Fruit fly (Drosophila melanogaster) whole organism, embryonic: ENCODE data around the gene CG32706.
A peak's percentile ranks its signal among the peaks of the same experiment; 100 is the strongest.

ENCODE experiments used
- Blimp-1 ChIP-seq: fragments of 200-800 bp; sonication (Bioruptor generic); optimal IDR thresholded peaks from 3 replicates; lab custom pipeline; 2018; ENCODE audit warnings: missing biosample characterization, missing genetic modification characterization, mild to moderate bottlenecking, moderate library complexity, missing genetic modification reagents
- CG10321 ChIP-seq: fragments of 200-800 bp; sonication (Bioruptor generic); IDR thresholded peaks from 2 replicates; pipeline ENCODE4 v1.3.6; 2022; ENCODE audit warnings: missing biosample characterization, missing genetic modification characterization
- CG10366 ChIP-seq: fragments of 200-800 bp; sonication (Bioruptor generic); IDR thresholded peaks from 2 replicates; pipeline ENCODE4 v1.3.6; 2022; ENCODE audit warnings: missing biosample characterization, missing genetic modification characterization
- CG11456 ChIP-seq: fragments of 200-800 bp; sonication (Bioruptor generic); IDR thresholded peaks from 3 replicates; pipeline ENCODE4 v1.3.6; 2022; ENCODE audit warnings: missing biosample characterization, missing genetic modification characterization
- CG12299 ChIP-seq: fragments of 200-800 bp; sonication (Bioruptor generic); optimal IDR thresholded peaks from 2 replicates; lab custom pipeline; 2018; ENCODE audit warnings: missing biosample characterization, mild to moderate bottlenecking, missing genetic modification characterization
- CG14014 ChIP-seq: fragments of 200-800 bp; sonication (Bioruptor generic); IDR thresholded peaks from 2 replicates; pipeline ENCODE4 v1.3.6; 2022; ENCODE audit warnings: missing biosample characterization, missing genetic modification characterization
- CG14050 ChIP-seq: fragments of 200-800 bp; sonication (Bioruptor generic); IDR thresholded peaks from 3 replicates; pipeline ENCODE4 v1.3.6; 2022; ENCODE audit warnings: missing biosample characterization, missing genetic modification characterization
- CG15011 ChIP-seq: fragments of 200-800 bp; sonication (Bioruptor generic); optimal IDR thresholded peaks from 3 replicates; lab custom pipeline; 2018; ENCODE audit warnings: missing biosample characterization, mild to moderate bottlenecking, missing genetic modification characterization
- CG15269 ChIP-seq: fragments of 200-800 bp; sonication (Bioruptor generic); optimal IDR thresholded peaks from 2 replicates; lab custom pipeline; 2018; ENCODE audit warnings: missing biosample characterization, mild to moderate bottlenecking, missing genetic modification characterization, moderate library complexity
- CG17802 ChIP-seq: fragments of 200-800 bp; sonication (Bioruptor generic); optimal IDR thresholded peaks from 2 replicates; lab custom pipeline; 2018; ENCODE audit warnings: missing biosample characterization, mild to moderate bottlenecking, missing genetic modification characterization, moderate library complexity
- CG30403 ChIP-seq: fragments of 200-800 bp; sonication (Bioruptor generic); optimal IDR thresholded peaks from 3 replicates; lab custom pipeline; 2016; ENCODE audit warnings: missing biosample characterization, missing genetic modification characterization
- CG31441 ChIP-seq: fragments of 200-800 bp; sonication (Bioruptor generic); IDR thresholded peaks from 2 replicates; pipeline ENCODE4 v1.3.6; 2022; ENCODE audit warnings: missing biosample characterization, missing genetic modification characterization
- CG32532 ChIP-seq: fragments of 200-800 bp; sonication (Bioruptor generic); IDR thresholded peaks from 2 replicates; pipeline ENCODE4 v1.3.6; 2022; ENCODE audit warnings: missing biosample characterization, missing genetic modification characterization
- CG3726 ChIP-seq: fragments of 200-800 bp; sonication (Bioruptor generic); IDR thresholded peaks from 3 replicates; pipeline ENCODE4, ENCODE4 v1.3.6; 2022; ENCODE audit warnings: missing biosample characterization, missing genetic modification characterization
- CG6654 ChIP-seq: fragments of 200-800 bp; sonication (Bioruptor generic); optimal IDR thresholded peaks from 2 replicates; lab custom pipeline; 2017; ENCODE audit warnings: missing biosample characterization, mild to moderate bottlenecking, missing genetic modification characterization
- CG7556 ChIP-seq: fragments of 200-800 bp; sonication (Bioruptor generic); optimal IDR thresholded peaks from 2 replicates; lab custom pipeline; 2017; ENCODE audit warnings: missing biosample characterization, mild to moderate bottlenecking, missing genetic modification characterization
- CG8089 ChIP-seq: fragments of 200-800 bp; sonication (Bioruptor generic); optimal IDR thresholded peaks from 3 replicates; lab custom pipeline; 2016; ENCODE audit warnings: missing biosample characterization, missing genetic modification characterization
- CG8281 ChIP-seq: fragments of 200-800 bp; sonication (Bioruptor generic); optimal IDR thresholded peaks from 2 replicates; lab custom pipeline; 2018; ENCODE audit warnings: missing biosample characterization, mild to moderate bottlenecking, missing genetic modification characterization, moderate library complexity
- CHES-1-like ChIP-seq: fragments of 200-800 bp; sonication (Bioruptor generic); optimal IDR thresholded peaks from 2 replicates; lab custom pipeline; 2016; ENCODE audit warnings: missing biosample characterization, missing genetic modification characterization
- CoRest ChIP-seq: fragments of 200-800 bp; sonication (Bioruptor generic); optimal IDR thresholded peaks from 3 replicates; lab custom pipeline; 2018; ENCODE audit warnings: missing biosample characterization, mild to moderate bottlenecking, missing genetic modification characterization, moderate library complexity
- Eip74EF ChIP-seq, 2 experiments: fragments of 200-800 bp in 1 of 2; fragments of >200 bp in 1 of 2; sonication (Bioruptor generic) in 1 of 2; optimal IDR thresholded peaks; 2 replicates each; lab custom pipeline; 2017 to 2019; ENCODE audit warnings: missing biosample characterization in 2 of 2, missing genetic modification characterization in 2 of 2, mild to moderate bottlenecking in 1 of 2, moderate library complexity in 1 of 2
- Fer2 ChIP-seq: fragments of 200-800 bp; sonication (Bioruptor generic); optimal IDR thresholded peaks from 2 replicates; lab custom pipeline; 2018; ENCODE audit warnings: missing biosample characterization, mild to moderate bottlenecking, missing genetic modification characterization, moderate library complexity
- HmgD ChIP-seq: fragments of 200-800 bp; sonication (Bioruptor generic); optimal IDR thresholded peaks from 3 replicates; lab custom pipeline; 2016; ENCODE audit warnings: missing biosample characterization, missing genetic modification characterization
- Hr3 ChIP-seq: fragments of 200-800 bp; sonication (Bioruptor generic); optimal IDR thresholded peaks from 3 replicates; lab custom pipeline; 2016; ENCODE audit warnings: missing biosample characterization, missing genetic modification characterization
- Hr78 ChIP-seq, 2 experiments: fragments of 200-800 bp in 1 of 2; fragments of >200 bp in 1 of 2; sonication (Bioruptor generic) in 1 of 2; optimal IDR thresholded peaks; 2 replicates each; lab custom pipeline; 2017 to 2019; ENCODE audit warnings: missing biosample characterization in 2 of 2, missing genetic modification characterization in 2 of 2, mild to moderate bottlenecking in 1 of 2, moderate library complexity in 1 of 2
- Hsf ChIP-seq: fragments of 200-800 bp; sonication (Bioruptor generic); optimal IDR thresholded peaks from 3 replicates; lab custom pipeline; 2016; ENCODE audit warnings: missing biosample characterization, missing genetic modification characterization
- Jarid2 ChIP-seq: fragments of 200-800 bp; sonication (Bioruptor generic); optimal IDR thresholded peaks from 3 replicates; lab custom pipeline; 2017; ENCODE audit warnings: mild to moderate bottlenecking, missing biosample characterization, missing genetic modification reagents, missing genetic modification characterization
- Max ChIP-seq: fragments of 200-800 bp; sonication (Bioruptor generic); optimal IDR thresholded peaks from 2 replicates; lab custom pipeline; 2016; ENCODE audit warnings: missing biosample characterization, mild to moderate bottlenecking, missing genetic modification characterization
- Med ChIP-seq: fragments of 200-800 bp; sonication (Bioruptor generic); peaks from one replicate; lab custom pipeline; 2016; ENCODE audit warnings: missing biosample characterization, missing genetic modification characterization, mild to moderate bottlenecking, inconsistent platforms, moderate library complexity
- Meics ChIP-seq: fragments of 200-800 bp; sonication (Bioruptor generic); optimal IDR thresholded peaks from 2 replicates; lab custom pipeline; 2017; ENCODE audit warnings: missing biosample characterization, mild to moderate bottlenecking, missing genetic modification characterization
- Oli ChIP-seq: fragments of 200-800 bp; sonication (Bioruptor generic); optimal IDR thresholded peaks from 2 replicates; lab custom pipeline; 2018; ENCODE audit warnings: missing biosample characterization, mild to moderate bottlenecking, missing genetic modification characterization, moderate library complexity
- Ravus ChIP-seq: fragments of 200-800 bp; sonication (Bioruptor generic); IDR thresholded peaks from 2 replicates; pipeline ENCODE4 v1.3.6; 2022; ENCODE audit warnings: missing biosample characterization, missing genetic modification characterization
- Rfx ChIP-seq: fragments of 200-800 bp; sonication (Bioruptor generic); IDR thresholded peaks from 2 replicates; pipeline ENCODE4 v1.3.6; 2022; ENCODE audit warnings: missing biosample characterization, missing genetic modification characterization
- Xrp1 ChIP-seq: fragments of 200-800 bp; sonication (Bioruptor generic); IDR thresholded peaks from 2 replicates; pipeline ENCODE4 v1.3.6; 2022; ENCODE audit warnings: missing biosample characterization, missing genetic modification characterization
- abd-A ChIP-seq: fragments of 200-800 bp; sonication (Bioruptor generic); optimal IDR thresholded peaks from 3 replicates; lab custom pipeline; 2019; ENCODE audit warnings: missing biosample characterization, mild to moderate bottlenecking, missing genetic modification characterization, moderate library complexity
- aop ChIP-seq: fragments of 200-800 bp; sonication (Bioruptor generic); IDR thresholded peaks from 2 replicates; pipeline ENCODE4 v1.3.6; 2022; ENCODE audit warnings: missing biosample characterization, missing genetic modification characterization
- az2 ChIP-seq: fragments of 200-800 bp; sonication (Bioruptor generic); optimal IDR thresholded peaks from 3 replicates; lab custom pipeline; 2016; ENCODE audit warnings: missing biosample characterization, missing genetic modification characterization
- cad ChIP-seq: fragments of >200 bp; optimal IDR thresholded peaks from 2 replicates; lab custom pipeline; 2017; ENCODE audit warnings: missing biosample characterization, missing genetic modification characterization
- caup ChIP-seq: fragments of 200-800 bp; sonication (Bioruptor generic); optimal IDR thresholded peaks from 3 replicates; lab custom pipeline; 2017; ENCODE audit warnings: missing biosample characterization, mild to moderate bottlenecking, missing genetic modification characterization, moderate library complexity; ENCODE audit not compliant: severe bottlenecking
- emc ChIP-seq: fragments of 200-800 bp; sonication (Bioruptor generic); optimal IDR thresholded peaks from 2 replicates; lab custom pipeline; 2016; ENCODE audit warnings: missing biosample characterization, missing genetic modification characterization
- inv ChIP-seq: fragments of 200-800 bp; sonication (Bioruptor generic); IDR thresholded peaks from 2 replicates; pipeline ENCODE4 v1.3.6; 2022; ENCODE audit warnings: missing biosample characterization, missing genetic modification characterization; ENCODE audit not compliant: partially characterized antibody
- lab ChIP-seq: fragments of 200-800 bp; sonication (Bioruptor generic); optimal IDR thresholded peaks from 3 replicates; lab custom pipeline; 2017; ENCODE audit warnings: missing biosample characterization, missing genetic modification characterization, mild to moderate bottlenecking, moderate library complexity, missing genetic modification reagents
- odd ChIP-seq: fragments of 200-800 bp; sonication (Bioruptor generic); optimal IDR thresholded peaks from 2 replicates; lab custom pipeline; 2017; ENCODE audit warnings: missing biosample characterization, mild to moderate bottlenecking, missing genetic modification characterization
- pros ChIP-seq: fragments of 200-800 bp; sonication (Bioruptor generic); optimal IDR thresholded peaks from 3 replicates; lab custom pipeline; 2019; ENCODE audit warnings: missing biosample characterization, mild to moderate bottlenecking, missing genetic modification characterization, moderate library complexity
- seq ChIP-seq: fragments of 200-800 bp; sonication (Bioruptor generic); IDR thresholded peaks from 2 replicates; pipeline ENCODE4 v1.3.6; 2022; ENCODE audit warnings: missing biosample characterization, missing genetic modification characterization
- shn ChIP-seq: fragments of 200-800 bp; sonication (Bioruptor generic); optimal IDR thresholded peaks from 3 replicates; lab custom pipeline; 2016; ENCODE audit warnings: missing biosample characterization, missing genetic modification characterization
- tgo ChIP-seq: fragments of 200-800 bp; sonication (Bioruptor generic); IDR thresholded peaks from 3 replicates; pipeline ENCODE4 v1.3.6; 2022; ENCODE audit warnings: missing biosample characterization, missing genetic modification characterization
- tio ChIP-seq: fragments of 200-800 bp; sonication (Bioruptor generic); optimal IDR thresholded peaks from 2 replicates; lab custom pipeline; 2017; ENCODE audit warnings: missing biosample characterization, missing genetic modification characterization, inconsistent platforms
- tna ChIP-seq: fragments of 200-800 bp; sonication (Bioruptor generic); IDR thresholded peaks from 2 replicates; pipeline ENCODE4 v1.3.6; 2022; ENCODE audit warnings: missing biosample characterization, missing genetic modification characterization; ENCODE audit not compliant: partially characterized antibody
- zf30C ChIP-seq: fragments of 200-800 bp; sonication (Bioruptor generic); optimal IDR thresholded peaks from 3 replicates; lab custom pipeline; 2018; ENCODE audit warnings: missing biosample characterization, mild to moderate bottlenecking, missing genetic modification characterization

Gene CG32706

dm6 chrX:9134922-9135453 lies 48.1 kb downstream of the CG32706 start, which contains the start of gene fend (continued):
- peak; percentile 63 for TF ChIP-seq Med (GFP tag; lab: Kevin White, UChicago)
- no peak for TF ChIP-seq Fer2 (tag; lab: Kevin White, UChicago)
- TF ChIP-seq CG15269 (tag; lab: Kevin White, UChicago), result peak; percentile 57
- TF ChIP-seq CG17802 (tag; lab: Kevin White, UChicago), result no peak
- peak; percentile 62 for TF ChIP-seq CG7556
- TF ChIP-seq tgo (GFP tag; lab: Robert Waterston, UW), result no peak
- TF ChIP-seq CG14014 (GFP tag; lab: Robert Waterston, UW), result no peak
- peak; percentile 52 for TF ChIP-seq CG30403 (GFP tag; lab: Kevin White, UChicago)
- peak; percentile 23 for TF ChIP-seq caup (GFP tag; lab: Kevin White, UChicago)
- TF ChIP-seq aop, result no peak
- TF ChIP-seq Oli (tag; lab: Kevin White, UChicago), result peak; percentile 24
- TF ChIP-seq pros (GFP tag; lab: Kevin White, UChicago), result peak; percentile 22
- peak in 1 of 2 experiments; percentile 18 for TF ChIP-seq Eip74EF (GFP tag; optimal IDR thresholded peaks at IDR 0.05; lab: Kevin White, UChicago)
- peak; percentile 9 for TF ChIP-seq abd-A
- TF ChIP-seq Max (GFP tag; lab: Kevin White, UChicago), result peak; percentile 44
- TF ChIP-seq Jarid2 (GFP tag; lab: Kevin White, UChicago), result peak; percentile 85
- TF ChIP-seq CG6654 (GFP tag; lab: Kevin White, UChicago), result no peak
- peak in 1 of 2 experiments; percentile 25 for TF ChIP-seq Hr78 (GFP tag; optimal IDR thresholded peaks at IDR 0.05; lab: Kevin White, UChicago)
- TF ChIP-seq inv, result no peak
- no peak for TF ChIP-seq CG11456 (GFP tag; lab: Robert Waterston, UW)
- peak; percentile 34 for TF ChIP-seq CG15011
- no peak for TF ChIP-seq cad
- peak; percentile 27; the same call in 1 of the 2 replicates for TF ChIP-seq Rfx (GFP tag; lab: Robert Waterston, UW)
- TF ChIP-seq CHES-1-like, result no peak
- peak; percentile 34 for TF ChIP-seq az2 (GFP tag; lab: Kevin White, UChicago)
- TF ChIP-seq CG8281 (tag; lab: Kevin White, UChicago), result peak; percentile 8
- no peak for TF ChIP-seq HmgD
- no peak for TF ChIP-seq CG3726
- peak; percentile 3 for TF ChIP-seq Blimp-1 (GFP tag; lab: Kevin White, UChicago)
- no peak for TF ChIP-seq CG8089 (GFP tag; lab: Kevin White, UChicago)
- TF ChIP-seq CoRest, result peak; percentile 60
- TF ChIP-seq emc (GFP tag; lab: Kevin White, UChicago), result no peak
- peak; percentile 4 for TF ChIP-seq Hsf
- peak; percentile 25 for TF ChIP-seq CG12299 (tag; lab: Kevin White, UChicago)
- peak; percentile 15 for TF ChIP-seq Hr3
- peak; percentile 28; the same call in 1 of the 2 replicates for TF ChIP-seq Xrp1
- no peak for TF ChIP-seq CG10321 (GFP tag; lab: Robert Waterston, UW)
- TF ChIP-seq odd (GFP tag; lab: Kevin White, UChicago), result peak; percentile 13
- TF ChIP-seq tna, result no peak
- peak; percentile 42 for TF ChIP-seq zf30C (GFP tag; lab: Kevin White, UChicago)
- TF ChIP-seq CG14050 (GFP tag; lab: Robert Waterston, UW), result no peak
- TF ChIP-seq CG32532 (GFP tag; lab: Robert Waterston, UW), result peak; percentile 28; the same call in 1 of the 2 replicates
- TF ChIP-seq tio, result no peak
- TF ChIP-seq Meics (GFP tag; lab: Kevin White, UChicago), result peak; percentile 53
- TF ChIP-seq Ravus, result no peak
- TF ChIP-seq lab (GFP tag; lab: Kevin White, UChicago), result peak; percentile 8
- TF ChIP-seq seq, result 0 out of 2 replicates have a peak, but pooled peaks have one; percentile 10
- peak; percentile 53 for TF ChIP-seq CG31441 (GFP tag; lab: Robert Waterston, UW)
- no peak for TF ChIP-seq shn (GFP tag; lab: Kevin White, UChicago)
- no peak for TF ChIP-seq CG10366 (GFP tag; lab: Robert Waterston, UW)
